Fruit fly (Drosophila melanogaster) S2 (cell line): ENCODE measurements around the gene Cad74A.

Source experiments
- CG8478 ChIP-seq: fragments of >200 bp; optimal IDR thresholded peaks from 2 replicates; lab custom pipeline; 2018
- CTCF ChIP-seq, 2 experiments: fragments of >200 bp; optimal IDR thresholded peaks; 2 replicates each; lab custom pipeline; 2018

Gene Cad74A

DNA sequence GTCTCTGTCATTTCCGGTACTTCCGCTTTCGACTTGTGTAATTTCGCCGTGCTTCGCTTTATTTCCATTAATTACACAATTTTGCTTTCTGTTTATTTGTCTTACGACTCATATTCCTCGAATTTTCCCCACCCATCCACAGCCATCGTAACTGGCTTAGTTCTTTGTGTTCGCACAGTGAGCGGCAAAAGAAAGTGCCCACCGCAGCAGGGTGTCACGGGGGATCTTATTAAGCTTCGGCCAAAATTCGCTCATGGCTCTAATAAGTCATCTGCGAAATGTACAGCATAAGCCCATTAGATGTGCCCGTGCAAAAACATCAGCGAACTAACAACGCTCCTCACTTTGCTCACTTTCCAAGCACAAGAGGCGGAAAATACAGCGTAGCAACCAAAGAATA lies 23.1 kb upstream of the Cad74A start:
- TF ChIP-seq CG8478, result no peak
- TF ChIP-seq CTCF (optimal IDR thresholded peaks at IDR 0.05; lab: Kevin White, UChicago), result no peak

DNA sequence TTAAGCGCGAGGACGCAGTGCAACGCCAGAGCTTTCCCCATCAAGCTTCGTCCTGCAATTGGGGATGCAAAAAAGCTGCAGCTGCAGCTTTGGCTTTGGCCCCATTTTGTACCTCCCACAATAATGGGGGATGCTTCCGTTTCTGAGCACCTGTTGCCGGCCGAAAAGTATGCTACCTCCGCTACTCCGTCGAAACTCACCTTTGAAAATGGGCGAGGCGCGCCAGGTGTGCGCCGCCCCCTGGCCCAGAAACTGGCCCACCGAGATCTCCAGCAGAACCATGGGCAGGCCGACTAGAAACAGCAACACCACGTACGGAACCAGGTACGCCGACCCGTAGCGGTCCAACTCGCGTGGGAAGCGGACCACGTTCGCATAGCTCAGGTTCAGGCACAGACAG lies 22.1 kb upstream of the Cad74A start:
- TF ChIP-seq CTCF (optimal IDR thresholded peaks at IDR 0.05; lab: Kevin White, UChicago) (no peak), CG8478 (no peak)

DNA sequence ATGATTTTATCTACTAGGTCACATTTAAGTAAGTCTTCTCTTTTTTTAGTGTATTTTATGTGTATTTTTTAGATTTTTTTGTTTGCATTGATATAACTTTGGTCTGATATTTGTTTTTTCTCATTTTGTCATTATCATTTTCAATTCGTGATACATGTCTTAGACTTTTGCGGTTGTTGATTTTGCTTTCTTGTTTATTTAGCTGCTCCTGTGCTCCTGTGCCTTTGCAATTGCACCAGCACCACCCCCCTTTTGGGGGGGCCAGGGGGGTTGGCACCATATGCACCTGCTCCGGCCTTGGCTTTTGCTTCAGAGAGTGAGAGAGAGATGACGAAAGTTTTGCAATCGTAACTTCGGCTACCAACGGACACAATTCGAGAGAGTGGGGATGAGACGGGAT lies 21.6 kb upstream of the Cad74A start:
- TF ChIP-seq CG8478 (no peak), CTCF (optimal IDR thresholded peaks at IDR 0.05; lab: Kevin White, UChicago) (no peak)

DNA sequence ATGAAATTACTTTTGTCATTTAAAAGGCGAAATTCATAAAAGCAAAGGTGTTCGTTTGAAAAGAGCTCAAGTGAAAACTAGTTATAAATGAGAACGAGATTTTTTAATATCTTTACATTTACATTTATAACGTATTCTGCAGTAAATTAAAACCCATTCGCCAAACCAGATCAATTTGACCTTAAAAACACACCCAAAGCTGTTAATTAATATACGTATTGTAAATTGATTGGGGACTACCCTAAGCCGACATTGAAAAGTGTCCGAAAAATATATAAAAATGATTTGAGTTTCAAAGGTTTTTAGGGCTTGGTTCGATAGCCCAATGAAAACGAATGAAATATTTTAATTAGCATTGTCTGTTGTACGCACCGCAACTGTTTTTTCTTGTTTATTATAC lies 19.7 kb upstream of the Cad74A start:
- TF ChIP-seq CTCF (optimal IDR thresholded peaks at IDR 0.05; lab: Kevin White, UChicago) (no peak), CG8478 (no peak)

DNA sequence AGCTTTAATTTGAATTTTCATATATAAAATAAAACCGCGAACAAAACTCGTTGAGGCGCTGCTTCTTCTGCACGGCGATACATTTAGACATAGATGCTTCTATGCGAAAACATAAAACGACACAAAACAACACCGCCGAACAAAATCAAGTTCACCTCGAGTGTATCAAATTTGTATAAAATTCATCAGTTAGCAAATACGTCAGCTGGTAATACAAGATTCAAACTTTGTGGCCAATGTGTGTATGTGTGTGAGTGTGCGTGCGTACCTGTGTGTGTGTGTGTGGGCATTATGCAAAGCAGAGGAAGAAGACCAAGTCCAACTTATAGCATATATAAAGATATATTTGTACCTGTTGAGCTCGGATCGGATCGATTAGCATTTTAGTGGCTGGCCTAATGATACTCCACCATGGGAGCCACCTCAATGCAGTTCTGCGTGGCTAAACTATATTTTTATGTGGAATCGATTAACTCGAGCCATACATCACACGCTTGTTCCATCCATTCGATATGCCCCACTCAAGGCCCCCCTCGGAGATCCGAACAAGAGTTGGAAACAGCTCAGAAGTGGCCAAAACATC lies 15.2 kb upstream of the Cad74A start:
- TF ChIP-seq CTCF (optimal IDR thresholded peaks at IDR 0.05; lab: Kevin White, UChicago) (no peak), CG8478 (no peak)

DNA sequence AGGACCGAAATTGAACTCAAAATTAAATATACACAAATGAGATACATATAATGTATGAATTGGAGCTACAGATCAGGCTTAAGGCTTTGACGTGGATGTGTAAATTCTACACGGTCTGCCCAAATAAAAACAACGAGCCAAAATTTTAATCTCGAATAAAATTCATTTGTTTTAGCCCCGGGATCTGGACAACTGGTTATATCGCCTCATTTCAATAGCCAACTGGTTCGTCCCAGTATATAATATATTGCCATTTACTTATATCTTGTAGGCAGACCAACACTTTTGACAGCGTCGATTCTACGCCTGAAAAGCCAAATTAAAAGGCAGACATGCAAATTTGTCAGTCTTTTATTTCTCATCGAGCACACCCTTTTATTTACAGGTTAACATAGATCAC lies 13.8 kb upstream of the Cad74A start:
- no peak for TF ChIP-seq CTCF (optimal IDR thresholded peaks at IDR 0.05; lab: Kevin White, UChicago)
- no peak for TF ChIP-seq CG8478

DNA sequence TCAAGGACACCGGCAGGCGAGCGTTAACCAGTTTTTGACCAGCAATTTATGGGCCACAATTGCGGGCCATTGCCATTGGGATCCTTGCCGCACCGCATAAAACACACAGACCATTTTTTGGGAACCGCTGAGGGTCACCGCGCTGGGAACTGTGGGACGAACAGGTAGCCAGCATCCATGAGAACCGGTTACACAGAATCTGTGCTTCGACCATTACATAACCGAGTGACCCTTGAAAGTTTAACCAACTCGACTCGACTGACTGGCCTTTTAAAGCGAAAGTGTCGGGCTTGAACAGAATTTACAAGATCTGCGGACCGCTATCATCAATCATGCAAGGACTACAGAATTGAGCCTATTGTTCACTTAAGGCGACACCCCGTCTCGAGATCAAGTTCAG lies 13.1 kb upstream of the Cad74A start:
- TF ChIP-seq CG8478 (no peak), CTCF (optimal IDR thresholded peaks at IDR 0.05; lab: Kevin White, UChicago) (no peak)

DNA sequence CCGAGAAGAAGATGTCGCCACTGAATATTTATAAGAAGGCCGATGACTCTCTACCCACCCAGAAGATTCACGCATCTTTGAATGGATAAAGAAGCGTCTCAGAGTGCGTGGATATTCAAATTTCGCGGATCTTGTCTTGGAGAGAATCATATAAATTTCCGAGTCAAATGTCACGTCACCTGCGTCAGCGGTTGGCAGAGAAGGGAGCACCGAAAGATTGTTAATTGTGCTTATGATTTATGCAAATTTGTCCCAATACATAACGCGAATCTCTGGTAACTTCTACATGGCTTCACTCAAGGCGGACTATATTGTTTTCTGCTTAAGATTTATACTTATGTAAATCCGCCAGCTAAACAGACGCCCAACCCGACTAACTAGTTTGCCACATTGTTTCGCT lies 11.8 kb upstream of the Cad74A start:
- TF ChIP-seq CTCF (optimal IDR thresholded peaks at IDR 0.05; lab: Kevin White, UChicago) (no peak), CG8478 (no peak)

DNA sequence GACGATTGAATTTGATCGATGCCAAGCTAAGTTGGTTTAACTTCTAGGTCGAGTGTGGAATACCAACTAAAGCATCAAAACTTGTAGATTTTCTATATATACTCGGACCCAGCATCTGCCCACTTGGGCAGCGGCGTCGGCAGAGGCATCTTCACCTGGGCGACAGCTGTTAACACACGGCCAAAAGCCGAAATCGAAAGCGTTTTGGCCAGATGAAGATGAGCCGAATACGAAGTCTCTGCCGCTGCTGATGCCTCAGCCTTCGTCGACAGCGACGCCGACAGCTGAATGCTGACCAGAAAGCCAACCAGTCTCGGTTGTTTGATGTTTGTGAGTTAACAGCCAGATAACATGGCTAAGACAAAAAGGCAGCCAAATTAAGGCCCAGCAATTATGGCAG lies 9.6 kb upstream of the Cad74A start, which contains the start of gene CG13731:
Gene CG13731, minus strand, starts transcription at position 62 of the 400 bp plus-strand sequence.
- TF ChIP-seq CTCF (optimal IDR thresholded peaks at IDR 0.05; lab: Kevin White, UChicago) (no peak), CG8478 (no peak)

DNA sequence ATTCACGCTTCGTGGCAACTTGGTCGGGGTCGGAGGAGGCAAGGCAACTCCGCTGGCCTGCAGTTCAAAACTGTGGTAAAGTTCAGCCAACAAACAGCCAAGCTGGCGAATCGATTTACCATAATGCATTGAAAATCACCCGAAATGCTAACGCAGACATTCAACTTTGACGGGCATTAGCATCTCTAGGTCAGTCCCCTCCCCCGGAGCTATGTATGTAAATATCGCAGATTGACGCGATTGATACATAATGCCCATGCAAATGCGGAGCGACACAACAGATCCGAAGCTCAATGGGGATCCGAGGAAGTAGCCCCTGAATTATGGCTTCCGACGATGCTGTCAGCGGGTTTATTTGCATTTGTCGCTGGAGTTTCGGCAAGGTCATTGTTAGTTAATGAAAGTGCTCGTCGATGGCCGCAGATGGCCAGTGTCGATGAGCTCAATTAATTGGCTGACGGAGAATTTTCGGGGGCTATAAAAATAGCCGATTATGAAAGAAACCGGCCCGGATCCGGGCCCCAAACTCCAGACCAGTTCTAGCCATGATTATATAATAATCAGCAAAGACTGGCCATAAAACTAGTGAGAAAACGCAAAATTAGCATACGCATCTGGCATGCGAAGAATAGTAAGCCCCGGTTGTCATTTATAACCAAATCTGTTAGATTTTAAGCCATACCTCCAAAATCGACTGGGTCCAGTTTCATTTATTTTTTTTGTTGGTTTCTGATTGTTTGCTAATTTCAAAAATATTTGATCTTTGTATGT lies 7.5 kb upstream of the Cad74A start:
- no peak for TF ChIP-seq CG8478
- no peak for TF ChIP-seq CTCF (optimal IDR thresholded peaks at IDR 0.05; lab: Kevin White, UChicago)

DNA sequence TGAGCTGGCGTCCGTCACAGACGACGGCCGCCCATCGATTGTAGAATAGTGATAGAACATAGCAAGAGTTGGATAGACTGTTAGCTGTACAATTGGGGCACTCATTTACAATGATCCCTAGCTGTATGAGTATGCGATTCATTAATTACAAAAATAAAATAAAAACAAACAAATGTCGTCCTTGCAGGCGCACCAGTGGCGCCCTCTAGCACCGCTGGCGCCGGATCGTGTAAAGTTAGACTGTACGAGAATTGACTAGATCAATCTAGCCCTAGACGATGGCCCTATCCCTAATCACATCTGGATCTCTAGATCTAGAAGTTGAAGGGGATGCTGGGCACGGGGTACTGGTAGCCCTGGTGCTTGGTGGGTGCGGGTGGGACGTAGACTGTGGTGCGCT lies 4.4 kb upstream of the Cad74A start:
- TF ChIP-seq CTCF (optimal IDR thresholded peaks at IDR 0.05; lab: Kevin White, UChicago) (peak; percentile 47 to 57), CG8478 (no peak)

DNA sequence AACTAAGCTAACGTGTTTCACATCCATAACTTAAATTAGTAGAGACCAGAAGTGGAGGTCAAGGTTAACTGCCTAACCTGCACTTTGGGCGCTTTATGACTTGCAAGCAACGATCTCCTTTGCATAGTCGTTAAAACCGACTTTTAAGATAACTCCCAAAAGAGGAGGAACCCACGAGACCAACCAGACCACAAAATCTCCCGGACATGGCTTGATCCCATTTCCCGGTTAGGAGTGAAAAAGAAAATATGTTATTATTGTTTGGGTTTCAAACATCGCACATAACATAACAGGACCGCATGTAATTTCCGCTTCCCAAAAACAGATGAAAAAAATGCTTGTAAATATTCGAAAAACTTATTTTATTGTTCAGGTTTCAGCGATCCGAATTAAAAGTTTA lies 4.0 kb upstream of the Cad74A start:
- TF ChIP-seq CTCF (optimal IDR thresholded peaks at IDR 0.05; lab: Kevin White, UChicago) (no peak), CG8478 (no peak)

DNA sequence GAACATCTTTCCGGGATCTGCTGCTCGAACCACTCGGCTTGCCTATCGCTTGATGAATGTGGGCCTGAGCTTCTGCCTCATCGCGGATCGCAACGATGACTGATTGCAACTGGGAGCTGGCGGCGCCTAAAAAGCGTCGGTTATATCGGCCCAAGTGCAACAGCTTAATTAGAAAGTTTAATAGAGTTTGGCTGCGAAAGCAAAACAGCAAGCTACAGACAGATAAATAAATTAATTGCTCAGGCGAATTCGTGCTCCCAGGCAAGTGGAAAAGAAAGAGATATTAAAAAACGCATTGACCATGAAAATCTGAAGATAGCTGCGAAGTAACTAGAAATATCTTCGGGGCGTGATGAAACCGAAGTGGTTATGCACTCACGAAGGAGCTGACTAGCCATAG lies 3.3 kb upstream of the Cad74A start, which contains the start of gene CG13728:
Gene CG13728, minus strand, starts transcription at position 101 of the 400 bp plus-strand sequence.
- TF ChIP-seq CTCF (optimal IDR thresholded peaks at IDR 0.05; lab: Kevin White, UChicago) (no peak), CG8478 (no peak)

DNA sequence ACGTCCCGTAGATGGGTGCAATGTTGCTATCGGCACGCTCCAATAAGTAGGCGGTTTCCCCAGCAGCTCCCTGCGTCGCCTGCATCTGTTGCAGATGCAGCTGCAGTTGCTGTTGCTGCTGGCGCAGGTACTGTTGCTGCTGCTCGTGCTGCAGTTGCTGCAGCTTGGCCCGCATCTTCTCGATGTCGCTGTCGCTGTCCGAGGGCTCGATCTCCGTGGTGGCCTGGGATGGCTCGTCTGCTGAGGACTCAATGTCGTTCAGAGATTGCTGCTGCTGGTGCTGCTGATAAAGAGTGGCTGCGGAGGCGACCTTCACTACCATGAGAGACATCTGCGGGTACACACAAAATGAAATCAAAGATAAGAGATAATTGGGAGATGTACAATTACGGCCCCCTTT lies 2.7 kb upstream of the Cad74A start:
- no peak for TF ChIP-seq CTCF (optimal IDR thresholded peaks at IDR 0.05; lab: Kevin White, UChicago)
- TF ChIP-seq CG8478, result no peak

DNA sequence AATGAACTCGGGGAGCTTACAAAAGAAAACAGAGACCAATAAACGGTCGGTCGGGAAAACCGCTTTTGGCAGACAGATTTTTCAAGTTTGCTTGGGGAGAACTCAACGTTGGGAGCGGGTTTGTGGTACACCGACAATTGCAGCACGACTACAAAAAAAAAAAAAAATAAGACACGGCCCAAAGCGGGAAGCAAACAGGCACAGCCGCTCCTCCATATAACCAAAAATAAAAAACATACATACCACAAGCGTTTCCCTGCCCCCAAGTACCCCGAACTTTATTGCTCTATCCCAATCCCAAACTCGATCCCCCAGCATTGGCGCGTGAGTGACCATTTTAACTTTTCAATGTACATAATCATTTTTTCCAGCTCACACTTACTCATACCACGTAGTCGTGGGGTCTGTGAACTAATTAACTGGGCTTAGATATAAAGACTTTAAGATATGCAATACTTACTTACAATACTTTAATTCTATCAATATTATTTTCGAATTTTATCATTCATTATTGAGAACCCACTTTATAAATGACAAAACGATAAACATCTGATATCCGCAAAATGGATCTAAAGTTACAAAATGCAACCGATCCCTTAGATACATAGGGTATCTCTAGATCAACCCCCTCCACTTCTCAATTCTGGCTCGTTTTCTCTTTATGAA lies 4.2 kb downstream of the Cad74A start:
- no peak for TF ChIP-seq CTCF (optimal IDR thresholded peaks at IDR 0.05; lab: Kevin White, UChicago)
- TF ChIP-seq CG8478, result no peak

DNA sequence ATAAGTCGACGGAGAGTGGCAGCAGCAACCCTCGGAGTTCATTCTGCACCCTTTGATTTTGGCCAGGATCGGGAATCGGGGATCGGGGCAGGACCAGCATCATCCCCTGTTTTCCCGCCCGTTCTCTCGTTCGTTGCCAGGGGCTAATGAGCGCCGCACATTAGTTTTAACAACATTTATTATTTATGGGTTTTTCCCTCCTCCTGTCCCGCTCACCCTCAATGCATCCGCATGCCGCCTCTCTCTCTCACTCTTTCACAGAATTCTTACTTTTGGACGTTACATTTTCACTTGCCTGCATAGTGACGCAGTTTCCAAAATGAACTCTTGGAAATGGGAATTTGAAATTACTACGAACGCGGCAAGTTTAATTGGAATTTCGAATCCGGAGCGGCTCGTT lies 12.4 kb downstream of the Cad74A start:
- no peak for TF ChIP-seq CG8478
- no peak for TF ChIP-seq CTCF (optimal IDR thresholded peaks at IDR 0.05; lab: Kevin White, UChicago)
